Worm (Caenorhabditis elegans): Measurements from ENCODE around the gene tofu-1.
A peak's percentile ranks its signal among the peaks of the same experiment; 100 is the strongest.

tofu-1 gene

DNA sequence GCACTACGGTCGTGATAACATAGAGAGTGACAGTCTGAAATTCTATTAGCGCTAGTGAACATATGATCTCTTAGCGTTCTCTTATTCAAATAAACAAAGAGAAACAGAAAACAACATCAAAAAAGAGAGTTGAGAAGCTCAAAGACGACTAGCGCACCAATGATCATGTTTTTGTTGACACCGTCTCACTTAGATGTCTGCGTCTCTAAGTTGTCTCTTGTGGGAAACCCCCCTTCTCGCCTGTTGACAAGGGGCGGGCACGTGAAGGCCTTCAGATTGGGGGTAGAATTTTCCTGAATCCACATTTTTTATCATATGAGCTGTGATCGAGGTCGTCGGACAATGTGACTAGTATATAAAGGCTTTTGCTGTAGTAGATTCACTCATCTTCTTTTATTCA is 39.0 kb downstream of the tofu-1 start:
- peak; percentile 6 for TF ChIP-seq nfya-1 (tag; optimal IDR thresholded peaks at IDR 0.05)
- peak; percentile 31 for TF ChIP-seq hlh-30 (tag; optimal IDR thresholded peaks at IDR 0.05; ENCODE audit: insufficient read depth)
- peak; percentile 46 for TF ChIP-seq unc-55 (GFP tag; optimal IDR thresholded peaks at IDR 0.05)
- TF ChIP-seq zip-5 (tag; optimal IDR thresholded peaks at IDR 0.05) = no peak

DNA sequence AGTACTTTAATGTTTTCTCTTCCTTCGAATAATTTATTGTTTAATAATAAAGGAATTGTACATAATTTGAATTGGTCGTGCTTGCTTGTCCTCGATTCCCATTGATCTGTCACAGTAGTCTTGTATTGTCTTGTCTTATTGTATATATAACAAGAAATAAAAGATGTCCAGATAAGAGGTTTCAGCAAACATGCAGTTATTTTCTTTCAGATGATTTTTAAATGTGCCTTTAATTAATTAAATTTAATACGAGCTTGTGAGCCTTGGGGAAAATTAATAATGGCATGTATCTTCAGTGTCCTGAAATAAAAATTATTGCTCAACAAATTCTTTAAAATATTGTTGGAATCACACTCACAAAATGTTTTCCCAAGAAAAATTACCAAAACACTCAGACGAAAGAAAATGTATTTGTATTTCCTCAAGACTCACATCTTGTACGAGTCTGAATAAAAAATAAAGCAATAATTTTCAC is 42.2 kb downstream of the tofu-1 start:
- TF ChIP-seq unc-86 (tag; optimal IDR thresholded peaks at IDR 0.05) (no peak), ceh-18 (tag; optimal IDR thresholded peaks at IDR 0.05) (no peak), ceh-30 (tag; optimal IDR thresholded peaks at IDR 0.05) (no peak), hlh-8 (tag; optimal IDR thresholded peaks at IDR 0.05) (no peak)

DNA sequence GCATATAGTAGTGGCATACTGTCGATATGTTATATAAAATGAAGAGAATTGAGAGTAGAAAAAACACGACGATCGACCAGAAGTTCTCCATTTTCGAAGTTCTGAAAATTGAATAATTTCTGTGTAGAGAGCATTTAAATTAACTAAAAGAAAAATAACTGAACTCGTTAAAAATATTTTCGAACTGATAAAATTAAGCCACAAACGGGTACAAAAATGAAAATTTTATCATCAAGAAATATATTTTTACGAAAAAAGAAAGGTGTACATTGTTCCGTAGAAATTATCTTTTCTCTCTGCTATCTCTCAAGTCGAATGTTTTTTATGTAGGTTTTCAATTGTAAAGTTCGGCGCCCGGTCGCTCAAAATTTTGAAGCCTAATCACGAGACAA is 50.0 kb downstream of the tofu-1 start, which contains the start of gene acl-2:
Gene acl-2, minus strand, starts transcription at position 101 of the 392 bp plus-strand sequence.
- TF ChIP-seq ttx-3 (tag; optimal IDR thresholded peaks at IDR 0.05) (no peak), T23F11.4 (GFP tag; optimal IDR thresholded peaks at IDR 0.05) (no peak), tbx-7 (tag; optimal IDR thresholded peaks at IDR 0.05) (no peak), hlh-13 (GFP tag; optimal IDR thresholded peaks at IDR 0.05) (no peak), unc-3 (GFP tag; conservative IDR thresholded peaks at IDR 0.05) (no peak), unc-3 (tag; optimal IDR thresholded peaks at IDR 0.05) (no peak)

DNA sequence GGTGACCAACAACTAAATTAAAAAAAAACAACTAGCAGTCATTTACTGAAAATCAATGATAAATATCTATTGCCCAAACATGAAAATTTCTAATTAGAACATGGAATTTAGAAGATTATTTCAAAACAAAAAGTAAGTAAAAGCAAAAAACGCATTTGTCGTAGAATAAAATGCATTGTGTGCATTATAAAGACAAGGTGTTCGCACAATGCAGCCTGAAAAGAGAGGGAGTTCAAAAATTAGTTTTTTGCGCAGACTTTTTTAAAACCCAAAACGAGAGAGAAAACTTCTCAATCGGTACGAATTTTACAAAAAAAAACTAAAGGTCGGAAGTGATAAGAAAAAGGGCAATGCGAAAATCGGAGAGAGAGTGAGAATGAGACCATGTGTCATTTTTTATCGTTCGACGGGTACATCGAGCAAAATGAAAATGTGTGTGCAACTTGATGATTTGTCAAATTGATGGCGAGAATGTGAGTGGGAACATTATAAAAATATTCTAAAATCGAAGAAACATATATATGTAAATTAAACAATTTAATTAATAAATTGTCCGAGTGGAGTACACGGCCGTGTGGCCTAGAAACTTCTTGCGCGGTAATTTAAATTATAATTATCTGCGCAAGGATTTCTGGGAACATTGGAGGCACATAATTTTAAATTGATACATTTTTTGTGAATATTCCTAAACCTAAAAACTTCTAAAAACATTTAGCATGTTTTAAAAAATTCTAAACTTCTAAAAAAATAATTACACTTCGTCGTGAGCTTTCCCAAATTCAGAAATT is 50.6 kb downstream of the tofu-1 start:
- peak; percentile 31 for TF ChIP-seq ceh-31 (tag; optimal IDR thresholded peaks at IDR 0.05)
- TF ChIP-seq odd-2 (tag; optimal IDR thresholded peaks at IDR 0.05) = no peak
- TF ChIP-seq pax-1 (tag; optimal IDR thresholded peaks at IDR 0.05) = no peak
- peak; percentile 13 for TF ChIP-seq ets-4 (tag; optimal IDR thresholded peaks at IDR 0.05)
- TF ChIP-seq ceh-30 (tag; optimal IDR thresholded peaks at IDR 0.05) = no peak
- no peak for TF ChIP-seq ceh-45 (GFP tag; IDR thresholded peaks at IDR 0.05)
- TF ChIP-seq dve-1 (tag; optimal IDR thresholded peaks at IDR 0.05) = no peak
- no peak for TF ChIP-seq ztf-16 (tag; optimal IDR thresholded peaks at IDR 0.05)
- no peak for TF ChIP-seq rnt-1 (tag; optimal IDR thresholded peaks at IDR 0.05)
- no peak for TF ChIP-seq ceh-6 (GFP tag; optimal IDR thresholded peaks at IDR 0.05)
- TF ChIP-seq che-1 (tag; optimal IDR thresholded peaks at IDR 0.05) = no peak
- peak; percentile 48 for TF ChIP-seq C08G9.2 (tag; optimal IDR thresholded peaks at IDR 0.05)
- TF ChIP-seq ceh-18 (tag; optimal IDR thresholded peaks at IDR 0.05) = no peak
- TF ChIP-seq ceh-2 (tag; optimal IDR thresholded peaks at IDR 0.05) = peak; percentile 40
- no peak for TF ChIP-seq sox-2 (GFP tag; IDR thresholded peaks at IDR 0.05)
- TF ChIP-seq zip-5 (tag; optimal IDR thresholded peaks at IDR 0.05) = peak; percentile 57
- no peak for TF ChIP-seq fax-1 (tag; optimal IDR thresholded peaks at IDR 0.05)
- TF ChIP-seq T23F11.4 (GFP tag; optimal IDR thresholded peaks at IDR 0.05) = no peak
- no peak for TF ChIP-seq ceh-48 (tag; optimal IDR thresholded peaks at IDR 0.05)
